Worm (Caenorhabditis elegans) whole organism, L1 larva: ENCODE data around the gene str-39.

Experiments used
- C04F5.9 ChIP-seq: sonication (generic microtip); optimal IDR thresholded peaks from 2 replicates; lab custom pipeline; 2016; ENCODE audit warnings: missing genetic modification characterization, missing compliant biosample characterization
- C16A3.4 ChIP-seq: fragments of 150-350 bp; optimal IDR thresholded peaks from 2 replicates; lab custom pipeline; 2014; ENCODE audit warnings: missing biosample characterization, missing genetic modification characterization
- alr-1 ChIP-seq: fragments of 200-800 bp; sonication (Bioruptor generic); optimal IDR thresholded peaks from 2 replicates; lab custom pipeline; 2018; ENCODE audit warnings: borderline replicate concordance, mild to moderate bottlenecking, missing genetic modification characterization, missing compliant biosample characterization
- ceh-63 ChIP-seq: fragments of 200-800 bp; sonication (Bioruptor generic); optimal IDR thresholded peaks from 2 replicates; lab custom pipeline; 2018; ENCODE audit warnings: mild to moderate bottlenecking, missing genetic modification characterization, missing compliant biosample characterization
- ceh-82 ChIP-seq, 3 experiments: fragments of 150-350 bp in 1 of 3; sonication (generic microtip) in 2 of 3; optimal IDR thresholded peaks; 2 replicates each; lab custom pipeline; 2014 to 2017; ENCODE audit warnings: missing biosample characterization in 3 of 3, missing genetic modification characterization in 3 of 3
- ceh-88 ChIP-seq: fragments of 200-800 bp; sonication (Bioruptor generic); IDR thresholded peaks from 2 replicates; pipeline ENCODE4 v1.3.6; 2022; ENCODE audit warnings: missing genetic modification characterization, missing compliant biosample characterization
- dpl-1 ChIP-seq, 3 experiments: fragments of 150-350 bp in 2 of 3; sonication (generic microtip) in 1 of 3; optimal IDR thresholded peaks; 2 replicates each; lab custom pipeline; 2014 to 2017; ENCODE audit warnings: missing biosample characterization in 3 of 3, missing genetic modification characterization in 3 of 3, missing genetic modification reagents in 3 of 3
- egl-27 ChIP-seq, 2 experiments: fragments of 150-350 bp in 1 of 2; sonication (generic microtip); optimal IDR thresholded peaks; 3 replicates each; lab custom pipeline; 2017 to 2018; ENCODE audit warnings: missing biosample characterization in 2 of 2, missing genetic modification characterization in 2 of 2, missing genetic modification reagents in 2 of 2
- elt-2 ChIP-seq: sonication (generic microtip); optimal IDR thresholded peaks from 2 replicates; lab custom pipeline; 2016; ENCODE audit warnings: missing genetic modification characterization, mild to moderate bottlenecking, inconsistent platforms, missing compliant biosample characterization, missing genetic modification reagents
- elt-3 ChIP-seq, 6 experiments: fragments of 150-350 bp in 1 of 6; sonication (generic microtip); optimal IDR thresholded peaks; 2 replicates each; lab custom pipeline; 2017 to 2018; ENCODE audit warnings: missing biosample characterization in 6 of 6, missing genetic modification characterization in 6 of 6, inconsistent platforms in 1 of 6
- fkh-10 ChIP-seq: sonication (generic microtip); optimal IDR thresholded peaks from 2 replicates; lab custom pipeline; 2017; ENCODE audit warnings: missing biosample characterization, missing genetic modification reagents, missing genetic modification characterization
- fkh-4 ChIP-seq: sonication (generic microtip); optimal IDR thresholded peaks from 2 replicates; lab custom pipeline; 2016; ENCODE audit warnings: missing compliant biosample characterization, missing genetic modification characterization, borderline replicate concordance
- fkh-8 ChIP-seq: sonication (generic microtip); optimal IDR thresholded peaks from 2 replicates; lab custom pipeline; 2016; ENCODE audit warnings: mild to moderate bottlenecking, missing genetic modification characterization, missing compliant biosample characterization
- fos-1 ChIP-seq: fragments of 150-350 bp; optimal IDR thresholded peaks from 2 replicates; lab custom pipeline; 2014; ENCODE audit warnings: missing biosample characterization, missing genetic modification characterization
- hpl-2 ChIP-seq: fragments of 150-350 bp; optimal IDR thresholded peaks from 2 replicates; lab custom pipeline; 2014; ENCODE audit warnings: missing biosample characterization, missing genetic modification reagents, missing genetic modification characterization
- lin-13 ChIP-seq: fragments of 150-350 bp; optimal IDR thresholded peaks from 2 replicates; lab custom pipeline; 2014; ENCODE audit warnings: missing biosample characterization, missing genetic modification reagents, missing genetic modification characterization
- lin-39 ChIP-seq: fragments of 150-350 bp; optimal IDR thresholded peaks from 2 replicates; lab custom pipeline; 2014; ENCODE audit warnings: missing biosample characterization, missing genetic modification reagents, missing genetic modification characterization
- lsy-2 ChIP-seq, 2 experiments: fragments of 150-350 bp; optimal IDR thresholded peaks; 2 replicates each; lab custom pipeline; 2014; ENCODE audit warnings: missing biosample characterization in 2 of 2, missing genetic modification characterization in 2 of 2
- mab-9 ChIP-seq: fragments of 200-800 bp; sonication (Bioruptor generic); IDR thresholded peaks from 2 replicates; pipeline ENCODE4 v1.3.6; 2022; ENCODE audit warnings: missing genetic modification reagents, missing genetic modification characterization, missing compliant biosample characterization
- mep-1 ChIP-seq: fragments of 150-350 bp; optimal IDR thresholded peaks from 2 replicates; lab custom pipeline; 2014; ENCODE audit warnings: missing biosample characterization, missing genetic modification characterization
- nhr-11 ChIP-seq: fragments of 150-350 bp; optimal IDR thresholded peaks from 2 replicates; lab custom pipeline; 2014; ENCODE audit warnings: missing biosample characterization, missing genetic modification characterization
- nhr-20 ChIP-seq: sonication (generic microtip); optimal IDR thresholded peaks from 2 replicates; lab custom pipeline; 2016; ENCODE audit warnings: mild to moderate bottlenecking, missing genetic modification characterization, missing compliant biosample characterization
- nhr-28 ChIP-seq: fragments of 150-350 bp; optimal IDR thresholded peaks from 2 replicates; lab custom pipeline; 2014; ENCODE audit warnings: missing biosample characterization, missing genetic modification characterization
- nhr-47 ChIP-seq: sonication (generic microtip); optimal IDR thresholded peaks from 2 replicates; lab custom pipeline; 2016; ENCODE audit warnings: mild to moderate bottlenecking, missing genetic modification characterization, moderate library complexity, missing compliant biosample characterization
- nhr-76 ChIP-seq: sonication (generic microtip); optimal IDR thresholded peaks from 2 replicates; lab custom pipeline; 2017; ENCODE audit warnings: missing biosample characterization, missing genetic modification characterization
- nhr-77 ChIP-seq: fragments of 150-350 bp; optimal IDR thresholded peaks from 2 replicates; lab custom pipeline; 2014; ENCODE audit warnings: missing biosample characterization, missing genetic modification characterization
- nhr-85 ChIP-seq: sonication (generic microtip); peaks from one replicate; lab custom pipeline; 2016; ENCODE audit warnings: missing genetic modification characterization, inconsistent platforms, missing compliant biosample characterization
- pax-3 ChIP-seq: fragments of 200-800 bp; sonication (Bioruptor generic); optimal IDR thresholded peaks from 2 replicates; lab custom pipeline; 2018; ENCODE audit warnings: mild to moderate bottlenecking, missing genetic modification characterization, moderate library complexity, missing compliant biosample characterization
- pqm-1 ChIP-seq: sonication (generic microtip); optimal IDR thresholded peaks from 3 replicates; lab custom pipeline; 2017; ENCODE audit warnings: missing biosample characterization, missing genetic modification characterization
- rnt-1 ChIP-seq: sonication (generic microtip); optimal IDR thresholded peaks from 2 replicates; lab custom pipeline; 2016; ENCODE audit warnings: mild to moderate bottlenecking, missing genetic modification characterization, moderate library complexity, missing compliant biosample characterization
- unc-30 ChIP-seq: sonication (generic microtip); optimal IDR thresholded peaks from 2 replicates; lab custom pipeline; 2017; ENCODE audit warnings: missing biosample characterization, missing genetic modification characterization
- unc-62 ChIP-seq: fragments of 150-350 bp; optimal IDR thresholded peaks from 2 replicates; lab custom pipeline; 2014; ENCODE audit warnings: missing biosample characterization, missing genetic modification reagents, missing genetic modification characterization
- unc-98 ChIP-seq: fragments of 200-800 bp; sonication (Bioruptor generic); IDR thresholded peaks from 2 replicates; pipeline ENCODE4 v1.3.6; 2022; ENCODE audit warnings: missing genetic modification characterization, missing compliant biosample characterization
- vab-15 ChIP-seq: sonication (generic microtip); optimal IDR thresholded peaks from 2 replicates; lab custom pipeline; 2017; ENCODE audit warnings: missing genotype, mild to moderate bottlenecking, missing genetic modification characterization, missing compliant biosample characterization
- zag-1 ChIP-seq: fragments of 150-350 bp; optimal IDR thresholded peaks from 2 replicates; lab custom pipeline; 2014; ENCODE audit warnings: missing biosample characterization, missing genetic modification characterization
- zip-4 ChIP-seq: fragments of 200-800 bp; sonication (Bioruptor generic); optimal IDR thresholded peaks from 2 replicates; lab custom pipeline; 2018; ENCODE audit warnings: mild to moderate bottlenecking, missing genetic modification characterization, moderate library complexity, missing compliant biosample characterization
- ztf-11 ChIP-seq, 2 experiments: sonication (generic microtip); optimal IDR thresholded peaks; 2 replicates each; lab custom pipeline; 2016 to 2017; ENCODE audit warnings: missing genetic modification characterization in 2 of 2, missing biosample characterization in 1 of 2, missing compliant biosample characterization in 1 of 2
- ztf-4 ChIP-seq: fragments of 150-350 bp; optimal IDR thresholded peaks from 2 replicates; lab custom pipeline; 2014; ENCODE audit warnings: missing biosample characterization, missing genetic modification characterization

Gene str-39

DNA sequence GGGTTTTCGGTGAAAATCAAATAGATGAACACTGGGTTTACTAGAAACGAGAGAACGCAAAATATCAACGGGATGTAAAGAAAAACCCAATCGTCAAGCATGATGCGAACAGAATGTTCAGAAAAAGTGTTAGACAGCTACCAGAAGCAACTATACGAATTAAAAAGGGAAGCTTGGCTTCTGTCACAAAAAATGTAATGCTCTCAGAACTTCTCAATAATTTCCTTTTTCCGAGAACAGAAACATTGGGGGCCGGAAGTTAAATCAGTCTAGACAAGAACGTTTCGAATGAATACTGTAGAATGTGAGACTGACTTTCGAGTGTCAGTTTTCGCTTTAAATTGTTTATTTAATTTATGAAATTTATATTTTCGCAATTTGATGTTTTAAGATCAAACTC is 20.0 kb downstream of the str-39 start, which contains the start of gene srj-54:
srj-54 (minus strand) TSS at position 101 of the 400 bp plus-strand sequence.
- TF ChIP-seq alr-1 (no peak), C04F5.9 (tag; lab: Kevin White, UChicago) (no peak), hpl-2 (GFP tag; lab: Kevin White, UChicago) (no peak), unc-98 (GFP tag; lab: Robert Waterston, UW) (no peak), fkh-8 (no peak), C16A3.4 (tag; lab: Kevin White, UChicago) (no peak), fkh-10 (GFP tag; lab: Kevin White, UChicago) (no peak), pqm-1 (tag; lab: Kevin White, UChicago) (no peak), nhr-11 (no peak), rnt-1 (tag; lab: Kevin White, UChicago) (no peak), nhr-77 (no peak), nhr-85 (tag; lab: Kevin White, UChicago) (no peak), fos-1 (tag; lab: Kevin White, UChicago) (no peak), fkh-4 (no peak), ztf-4 (tag; lab: Kevin White, UChicago) (no peak), ceh-63 (no peak), lin-13 (GFP tag; lab: Kevin White, UChicago) (no peak), nhr-47 (tag; lab: Kevin White, UChicago) (no peak)

DNA sequence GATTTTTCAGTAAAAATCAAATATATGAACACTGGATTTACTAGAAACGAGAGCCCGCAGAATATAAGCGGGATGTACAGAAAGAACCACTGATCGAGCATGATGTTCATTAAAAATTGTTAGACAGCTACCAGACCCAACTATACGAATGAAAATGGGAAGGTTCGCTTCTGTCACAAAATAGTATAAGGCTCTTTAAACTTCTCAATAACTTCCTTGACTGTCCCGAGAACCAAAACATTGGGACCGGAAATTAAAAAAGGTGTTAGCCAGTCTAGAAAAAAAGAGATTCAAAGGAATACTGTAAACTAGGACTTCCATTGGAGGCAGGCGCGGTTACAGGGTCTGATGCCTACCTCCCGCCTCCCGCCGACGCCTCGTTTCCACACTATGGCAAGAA is 21.9 kb downstream of the str-39 start, which contains the start of gene srj-55:
srj-55 (minus strand) TSS at position 101 of the 400 bp plus-strand sequence.
- TF ChIP-seq nhr-76 (tag; lab: Kevin White, UChicago) (no peak), zip-4 (GFP tag; lab: Kevin White, UChicago) (no peak), mep-1 (tag; lab: Kevin White, UChicago) (no peak), mab-9 (GFP tag; lab: Robert Waterston, UW) (no peak), elt-2 (tag; lab: Kevin White, UChicago) (no peak), vab-15 (tag; lab: Kevin White, UChicago) (no peak), dpl-1 (GFP tag; optimal IDR thresholded peaks at IDR 0.05; lab: Kevin White, UChicago) (no peak), nhr-77 (no peak)

DNA sequence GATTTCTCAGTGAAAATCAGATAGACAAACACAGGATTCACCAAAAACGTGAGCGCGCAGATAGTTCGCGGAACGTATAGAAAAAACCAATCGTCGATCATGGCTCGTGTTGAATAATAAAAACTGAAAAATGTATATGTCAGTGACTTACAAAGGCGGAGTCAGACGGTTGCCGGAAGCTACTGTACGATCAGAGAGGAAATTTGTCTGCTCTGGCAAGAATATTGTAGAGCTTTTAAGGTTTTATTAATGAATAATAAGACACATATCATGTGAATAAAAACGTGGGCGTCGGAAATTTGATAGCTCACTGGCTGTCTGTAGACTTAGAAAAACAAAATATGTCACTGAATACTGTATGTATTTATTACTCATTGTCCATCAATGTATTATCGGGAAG is 24.2 kb downstream of the str-39 start, which contains the start of gene srj-57:
srj-57 (minus strand) TSS at position 101 of the 400 bp plus-strand sequence.
- no peak for TF ChIP-seq nhr-20
- no peak for TF ChIP-seq ceh-82 (tag; optimal IDR thresholded peaks at IDR 0.05; lab: Kevin White, UChicago)
- TF ChIP-seq lin-39 (tag; lab: Kevin White, UChicago), result no peak
- TF ChIP-seq zip-4 (GFP tag; lab: Kevin White, UChicago), result no peak
- no peak for TF ChIP-seq egl-27 (tag; optimal IDR thresholded peaks at IDR 0.05; lab: Kevin White, UChicago)
- no peak for TF ChIP-seq ceh-88
- no peak for TF ChIP-seq fos-1 (tag; lab: Kevin White, UChicago)
- TF ChIP-seq unc-62 (GFP tag; lab: Kevin White, UChicago), result no peak
- TF ChIP-seq rnt-1 (tag; lab: Kevin White, UChicago), result no peak

DNA sequence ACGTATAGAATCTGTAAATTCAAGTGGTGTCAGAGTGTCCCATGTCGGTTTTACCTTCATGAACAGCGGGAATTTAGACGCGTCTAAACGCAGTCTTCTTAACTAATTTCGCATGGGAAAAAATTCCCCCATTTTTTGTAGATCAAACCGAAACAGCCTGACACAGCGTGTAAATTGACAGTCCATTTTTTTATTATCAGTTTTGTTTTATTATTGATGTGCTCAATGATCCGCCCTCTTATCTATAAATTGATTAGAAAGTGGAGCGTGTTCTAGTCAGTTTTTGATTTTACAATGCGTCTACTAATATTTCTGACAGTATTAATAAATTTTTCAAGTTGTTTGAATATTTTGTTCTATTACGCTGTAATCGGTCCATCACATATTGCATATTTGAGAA is 30.6 kb downstream of the str-39 start, which contains the start of gene ugt-53:
ugt-53 (plus strand) TSS at position 273 of the 400 bp plus-strand sequence.
- TF ChIP-seq elt-2 (tag; lab: Kevin White, UChicago) (peak; percentile 54), elt-3 (tag; optimal IDR thresholded peaks at IDR 0.05; lab: Kevin White, UChicago) (no peak), lsy-2 (tag; optimal IDR thresholded peaks at IDR 0.05; lab: Kevin White, UChicago) (no peak), unc-30 (tag; lab: Kevin White, UChicago) (no peak), zag-1 (no peak), ceh-88 (no peak), ztf-11 (tag; optimal IDR thresholded peaks at IDR 0.05; lab: Kevin White, UChicago) (no peak), fos-1 (tag; lab: Kevin White, UChicago) (no peak), nhr-85 (tag; lab: Kevin White, UChicago) (peak; percentile 21), pax-3 (no peak), nhr-28 (tag; lab: Kevin White, UChicago) (no peak), zip-4 (GFP tag; lab: Kevin White, UChicago) (no peak), C04F5.9 (tag; lab: Kevin White, UChicago) (no peak), unc-62 (GFP tag; lab: Kevin White, UChicago) (no peak)
- TF ChIP-seq, all 84 proteins: peak for 2
